Fruit fly (Drosophila melanogaster) whole organism: ENCODE measurements around the gene CAH7.

Experiments
- EcR ChIP-seq, 2 experiments: fragments of >200 bp; optimal IDR thresholded peaks; 2 replicates each; lab custom pipeline; 2017; ENCODE audit warnings: missing biosample characterization in 2 of 2, missing genetic modification characterization in 2 of 2, missing genetic modification reagents in 2 of 2
- pan ChIP-seq: fragments of >200 bp; optimal IDR thresholded peaks from 2 replicates; lab custom pipeline; 2017
- psq ChIP-seq: fragments of >200 bp; optimal IDR thresholded peaks from 2 replicates; lab custom pipeline; 2017

DNA sequence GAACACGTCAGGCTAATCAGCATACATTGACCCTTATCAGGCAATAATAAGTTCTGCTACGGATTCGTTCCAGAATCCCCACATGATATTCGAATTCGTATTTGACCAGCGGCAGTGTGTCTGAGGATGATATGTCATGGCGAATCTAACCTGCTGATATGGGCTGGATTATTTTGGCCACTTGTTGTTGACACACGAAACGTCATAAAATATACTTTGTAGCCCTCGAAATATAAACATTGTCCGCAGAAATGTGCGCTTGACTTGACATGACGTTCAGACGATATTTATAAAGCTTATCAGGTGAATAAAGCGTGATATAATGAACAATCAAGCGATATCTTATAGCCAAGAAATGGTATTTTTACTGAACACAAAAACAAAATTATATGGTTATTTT lies 54.3 kb downstream of the CAH7 start:
- TF ChIP-seq psq (lab: Kevin White, UChicago), result no peak
- no peak for TF ChIP-seq pan
- TF ChIP-seq EcR (GFP tag; optimal IDR thresholded peaks at IDR 0.05; lab: Kevin White, UChicago), result no peak
